Fruit fly (Drosophila melanogaster) Kc167 (cell line): Measurements from ENCODE around the gene CG15012.

Experiments
- Myc ChIP-seq: fragments of >200 bp; optimal IDR thresholded peaks from 2 replicates; lab custom pipeline; 2017; ENCODE audit warnings: missing external identifiers
- Sin3A ChIP-seq: fragments of >200 bp; optimal IDR thresholded peaks from 2 replicates; lab custom pipeline; 2018; ENCODE audit warnings: missing external identifiers
- h ChIP-seq: fragments of >200 bp; optimal IDR thresholded peaks from 3 replicates; lab custom pipeline; 2018; ENCODE audit warnings: missing external identifiers
- insv ChIP-seq: fragments of >200 bp; optimal IDR thresholded peaks from 3 replicates; lab custom pipeline; 2018; ENCODE audit warnings: missing external identifiers
- psq ChIP-seq: fragments of >200 bp; optimal IDR thresholded peaks from 2 replicates; lab custom pipeline; 2017; ENCODE audit warnings: missing external identifiers
- ttk ChIP-seq: sonication (Bioruptor generic); optimal IDR thresholded peaks from 2 replicates; lab custom pipeline; 2017; ENCODE audit warnings: missing external identifiers

dm6 chr3L:4340227-4340626 lies 48.2 kb upstream of the CG15012 start:
- TF ChIP-seq h (lab: Kevin White, UChicago) (no peak), ttk (lab: Kevin White, UChicago) (no peak), Sin3A (no peak), psq (lab: Kevin White, UChicago) (no peak), Myc (lab: Kevin White, UChicago) (no peak), insv (lab: Kevin White, UChicago) (no peak)
